Worm (Caenorhabditis elegans): ENCODE measurements around the gene srg-40.

- TF ChIP-seq ztf-11 (tag; optimal IDR thresholded peaks at IDR 0.05) (no peak), nhr-237 (tag; optimal IDR thresholded peaks at IDR 0.05) (no peak), mep-1 (tag; optimal IDR thresholded peaks at IDR 0.05) (no peak), pha-4 (tag; optimal IDR thresholded peaks at IDR 0.05) (no peak), nhr-28 (tag; optimal IDR thresholded peaks at IDR 0.05) (no peak), flh-1 (GFP tag; optimal IDR thresholded peaks at IDR 0.05) (no peak), ces-1 (GFP tag; optimal IDR thresholded peaks at IDR 0.05) (no peak), nhr-76 (tag; optimal IDR thresholded peaks at IDR 0.05) (no peak), sem-2 (GFP tag; optimal IDR thresholded peaks at IDR 0.05) (no peak), elt-3 (tag; optimal IDR thresholded peaks at IDR 0.05) (no peak), lsy-2 (tag; optimal IDR thresholded peaks at IDR 0.05) (no peak), snpc-4 (tag; optimal IDR thresholded peaks at IDR 0.05) (no peak), ham-2 (GFP tag; optimal IDR thresholded peaks at IDR 0.05) (no peak)
Measured at ce11 chrV:11118179-11118725, 46.1 kb downstream of the srg-40 start.
